Worm (Caenorhabditis elegans) whole organism, mixed stage, embryonic: ENCODE results near the gene F42C5.4.
"Not testable (repeated sequence)": the region's sequence is repeated elsewhere in the genome, so short reads cannot be mapped to it uniquely, and the experiment has no call there.

Source experiments
- M03D4.4 ChIP-seq: sonication (generic microtip); optimal IDR thresholded peaks from 2 replicates; lab custom pipeline; 2017; ENCODE audit warnings: mild to moderate bottlenecking, missing genetic modification characterization, missing compliant biosample characterization
- bed-3 ChIP-seq: fragments of 200-800 bp; sonication (Bioruptor generic); optimal IDR thresholded peaks from 3 replicates; lab custom pipeline; 2018; ENCODE audit warnings: mild to moderate bottlenecking, missing genetic modification characterization, moderate library complexity, missing compliant biosample characterization
- blmp-1 ChIP-seq: fragments of 150-350 bp; optimal IDR thresholded peaks from 2 replicates; lab custom pipeline; 2014; ENCODE audit warnings: missing biosample characterization, missing genetic modification characterization
- ceh-39 ChIP-seq: fragments of 150-350 bp; optimal IDR thresholded peaks from 2 replicates; lab custom pipeline; 2014; ENCODE audit warnings: missing biosample characterization, missing genetic modification characterization
- ceh-43 ChIP-seq: fragments of 200-800 bp; sonication (Bioruptor generic); optimal IDR thresholded peaks from 2 replicates; lab custom pipeline; 2018; ENCODE audit warnings: mild to moderate bottlenecking, missing genetic modification characterization, moderate library complexity, missing compliant biosample characterization
- ceh-83 ChIP-seq: fragments of 200-800 bp; sonication (Bioruptor generic); optimal IDR thresholded peaks from 2 replicates; lab custom pipeline; 2018; ENCODE audit warnings: mild to moderate bottlenecking, missing genetic modification characterization, missing compliant biosample characterization
- ces-1 ChIP-seq: fragments of 150-350 bp; optimal IDR thresholded peaks from 2 replicates; lab custom pipeline; 2014; ENCODE audit warnings: missing biosample characterization, missing genetic modification reagents, missing genetic modification characterization
- cnd-1 ChIP-seq: fragments of 200-800 bp; sonication (Bioruptor generic); optimal IDR thresholded peaks from 2 replicates; lab custom pipeline; 2018; ENCODE audit warnings: mild to moderate bottlenecking, missing genetic modification characterization, missing compliant biosample characterization
- elt-1 ChIP-seq: sonication (generic microtip); optimal IDR thresholded peaks from 2 replicates; lab custom pipeline; 2017; ENCODE audit warnings: missing genetic modification characterization, mild to moderate bottlenecking, missing compliant biosample characterization, antibody characterized with exemption, moderate library complexity, borderline replicate concordance; ENCODE audit not compliant: insufficient read depth
- flh-1 ChIP-seq: fragments of 200-800 bp; sonication (Bioruptor generic); optimal IDR thresholded peaks from 2 replicates; lab custom pipeline; 2018; ENCODE audit warnings: mild to moderate bottlenecking, missing genetic modification characterization, moderate library complexity, missing compliant biosample characterization
- hlh-1 ChIP-seq: fragments of 150-350 bp; optimal IDR thresholded peaks from 2 replicates; lab custom pipeline; 2014; ENCODE audit warnings: missing biosample characterization, missing genetic modification reagents, missing genetic modification characterization
- lin-32 ChIP-seq: fragments of 200-800 bp; sonication (Bioruptor generic); optimal IDR thresholded peaks from 2 replicates; lab custom pipeline; 2018; ENCODE audit warnings: mild to moderate bottlenecking, missing genetic modification characterization, missing compliant biosample characterization
- lsy-2 ChIP-seq: fragments of 150-350 bp; optimal IDR thresholded peaks from 2 replicates; lab custom pipeline; 2014; ENCODE audit warnings: missing biosample characterization, missing genetic modification characterization
- mab-5 ChIP-seq: fragments of 150-350 bp; optimal IDR thresholded peaks from 2 replicates; lab custom pipeline; 2014; ENCODE audit warnings: missing biosample characterization, missing genetic modification characterization
- mep-1 ChIP-seq: fragments of 150-350 bp; optimal IDR thresholded peaks from 2 replicates; lab custom pipeline; 2017; ENCODE audit warnings: missing biosample characterization, missing genetic modification reagents, missing genetic modification characterization, inconsistent platforms
- nhr-12 ChIP-seq: fragments of 150-350 bp; optimal IDR thresholded peaks from 2 replicates; lab custom pipeline; 2014; ENCODE audit warnings: missing biosample characterization, missing genetic modification characterization
- nhr-2 ChIP-seq: fragments of 150-350 bp; optimal IDR thresholded peaks from 2 replicates; lab custom pipeline; 2014; ENCODE audit warnings: missing biosample characterization, missing genetic modification characterization
- pha-4 ChIP-seq: fragments of 150-350 bp; optimal IDR thresholded peaks from 2 replicates; lab custom pipeline; 2018; ENCODE audit warnings: missing biosample characterization, missing genetic modification reagents, missing genetic modification characterization
- sem-2 ChIP-seq: fragments of 200-800 bp; sonication (Bioruptor generic); optimal IDR thresholded peaks from 2 replicates; lab custom pipeline; 2018; ENCODE audit warnings: mild to moderate bottlenecking, missing genetic modification characterization, missing compliant biosample characterization
- snpc-4 ChIP-seq: fragments of 150-350 bp; optimal IDR thresholded peaks from 2 replicates; lab custom pipeline; 2014; ENCODE audit warnings: missing biosample characterization, missing genetic modification characterization
- sptf-1 ChIP-seq: sonication (generic microtip); optimal IDR thresholded peaks from 2 replicates; lab custom pipeline; 2017; ENCODE audit warnings: mild to moderate bottlenecking, missing genetic modification characterization, moderate library complexity, missing compliant biosample characterization
- tbx-8 ChIP-seq: fragments of 200-800 bp; sonication (Bioruptor generic); optimal IDR thresholded peaks from 2 replicates; lab custom pipeline; 2018; ENCODE audit warnings: mild to moderate bottlenecking, missing genetic modification characterization, moderate library complexity, missing compliant biosample characterization
- unc-120 ChIP-seq: sonication (generic microtip); optimal IDR thresholded peaks from 2 replicates; lab custom pipeline; 2017; ENCODE audit warnings: missing genetic modification characterization, missing compliant biosample characterization; ENCODE audit not compliant: poor library complexity, severe bottlenecking
- unc-39 ChIP-seq: fragments of 150-350 bp; optimal IDR thresholded peaks from 2 replicates; lab custom pipeline; 2014; ENCODE audit warnings: missing biosample characterization, missing genetic modification characterization
- zip-8 ChIP-seq: fragments of 150-350 bp; optimal IDR thresholded peaks from 2 replicates; lab custom pipeline; 2014; ENCODE audit warnings: missing biosample characterization, missing genetic modification characterization
- ztf-11 ChIP-seq: fragments of 150-350 bp; optimal IDR thresholded peaks from 2 replicates; lab custom pipeline; 2014; ENCODE audit warnings: missing biosample characterization, missing genetic modification characterization

The F42C5.4 gene

DNA sequence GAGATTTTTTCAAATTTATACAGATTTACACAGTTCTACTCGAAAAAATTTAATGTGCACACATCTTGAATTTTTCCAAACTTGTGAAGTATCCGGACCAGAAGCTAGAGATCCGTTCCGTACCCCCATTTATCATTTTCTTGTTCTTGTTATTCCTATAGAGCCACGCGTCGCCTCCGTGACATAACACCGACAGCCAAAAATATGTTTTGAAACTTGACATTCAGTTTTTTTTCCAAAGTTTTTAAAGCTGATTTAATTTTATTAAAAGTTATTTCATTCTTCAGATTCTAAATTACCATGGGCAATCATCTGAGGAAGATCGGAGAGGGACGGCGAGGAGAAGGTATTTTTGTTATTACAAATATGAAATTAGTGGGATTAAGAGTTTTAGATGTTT is 41.8 kb downstream of the F42C5.4 start, which contains the start of gene D2024.18:
D2024.18 (plus strand) TSS at position 301 of the 400 bp plus-strand sequence.
- TF ChIP-seq flh-1 (GFP tag; lab: Kevin White, UChicago) (no peak), unc-120 (tag; lab: Kevin White, UChicago) (no peak)
- TF ChIP-seq, all 35 proteins: peak for 0

DNA sequence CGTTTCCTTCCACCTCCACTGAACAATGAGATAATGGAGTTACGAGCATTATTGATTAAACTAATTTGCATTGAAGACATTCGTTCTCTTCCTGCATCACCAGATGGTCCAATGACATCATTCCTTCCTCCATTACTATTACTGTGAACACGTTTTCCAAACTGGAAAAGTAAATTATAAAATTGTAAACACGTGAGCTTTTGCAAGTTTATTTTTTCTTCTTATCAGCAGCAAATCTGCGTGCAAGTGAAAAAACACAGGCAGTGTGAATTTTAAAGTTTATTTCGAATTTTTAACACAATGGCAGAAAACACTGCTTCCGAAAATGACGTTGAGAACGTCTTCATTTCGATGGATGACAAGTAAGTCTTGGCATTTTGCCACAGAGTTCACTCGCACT is 44.7 kb downstream of the F42C5.4 start, which contains the start of gene D2024.1:
D2024.1 (plus strand) TSS at position 301 of the 400 bp plus-strand sequence.
- TF ChIP-seq nhr-2, snpc-4, unc-120 (tag; lab: Kevin White, UChicago): not testable (repeated sequence)

DNA sequence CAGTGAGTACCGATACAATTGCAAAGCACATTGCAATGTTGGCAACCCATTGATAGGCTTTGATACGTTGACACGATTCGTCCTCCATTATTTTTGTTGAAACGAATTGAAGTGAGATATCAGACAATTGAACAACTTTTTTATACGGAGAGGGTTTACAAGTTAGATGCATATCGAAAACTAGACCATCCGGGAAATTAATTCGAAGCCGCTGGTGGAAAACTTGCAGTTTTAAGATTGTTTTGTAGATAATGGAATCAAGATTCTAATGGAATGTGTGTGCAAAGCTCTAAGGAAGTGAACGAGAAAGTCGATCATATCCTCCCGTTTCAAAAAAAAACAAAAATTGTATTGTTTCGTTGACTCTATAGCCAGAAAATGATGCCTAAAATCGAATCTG is 45.4 kb downstream of the F42C5.4 start, which contains the start of gene col-114:
col-114 (minus strand) TSS at position 101 of the 400 bp plus-strand sequence.
- TF ChIP-seq snpc-4 (tag; lab: Kevin White, UChicago), result no peak
- no peak for TF ChIP-seq unc-39
- no peak for TF ChIP-seq pha-4 (tag; lab: Kevin White, UChicago)
- no peak for TF ChIP-seq ceh-39 (tag; lab: Kevin White, UChicago)
- no peak for TF ChIP-seq nhr-2 (tag; lab: Kevin White, UChicago)
- no peak for TF ChIP-seq sptf-1 (tag; lab: Kevin White, UChicago)
- no peak for TF ChIP-seq sem-2
- TF ChIP-seq ztf-11, result no peak
- no peak for TF ChIP-seq zip-8 (tag; lab: Kevin White, UChicago)
- no peak for TF ChIP-seq bed-3 (GFP tag; lab: Kevin White, UChicago)
- TF ChIP-seq unc-120 (tag; lab: Kevin White, UChicago), result no peak
- no peak for TF ChIP-seq M03D4.4 (tag; lab: Kevin White, UChicago)

DNA sequence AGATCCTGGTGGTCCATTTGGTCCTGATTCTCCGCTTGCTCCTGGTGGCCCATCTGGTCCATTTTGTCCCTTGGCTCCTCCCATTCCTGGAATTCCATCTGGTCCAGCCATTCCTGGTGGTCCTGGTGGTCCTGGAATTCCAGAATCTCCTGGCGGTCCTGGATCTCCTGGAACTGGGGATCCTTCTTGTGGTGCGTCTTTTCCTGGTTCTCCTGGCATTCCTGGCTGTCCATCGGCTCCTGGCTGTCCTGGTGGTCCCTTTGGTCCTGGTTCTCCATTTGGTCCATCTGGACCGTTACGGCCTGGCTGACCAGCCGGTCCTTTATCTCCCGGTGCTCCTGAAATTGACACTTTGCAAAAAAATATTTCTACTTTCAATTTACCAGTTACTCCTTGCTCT is 46.3 kb downstream of the F42C5.4 start:
- TF ChIP-seq mab-5 (tag; lab: Kevin White, UChicago), result no peak
- no peak for TF ChIP-seq nhr-12 (tag; lab: Kevin White, UChicago)
- TF ChIP-seq elt-1 (tag; lab: Kevin White, UChicago), result no peak
- TF ChIP-seq ces-1 (GFP tag; lab: Kevin White, UChicago), result no peak
- TF ChIP-seq zip-8 (tag; lab: Kevin White, UChicago), result no peak
- no peak for TF ChIP-seq tbx-8 (GFP tag; lab: Kevin White, UChicago)
- TF ChIP-seq unc-39, result no peak
- TF ChIP-seq mep-1 (tag; lab: Kevin White, UChicago), result no peak
- TF ChIP-seq ceh-83 (GFP tag; lab: Kevin White, UChicago), result no peak
- TF ChIP-seq sptf-1 (tag; lab: Kevin White, UChicago), result no peak
- TF ChIP-seq cnd-1 (tag; lab: Kevin White, UChicago), result no peak
- TF ChIP-seq blmp-1, result no peak
- TF ChIP-seq pha-4 (tag; lab: Kevin White, UChicago), result no peak
- no peak for TF ChIP-seq ceh-39 (tag; lab: Kevin White, UChicago)
- no peak for TF ChIP-seq flh-1 (GFP tag; lab: Kevin White, UChicago)
- TF ChIP-seq M03D4.4 (tag; lab: Kevin White, UChicago), result no peak
- TF ChIP-seq ceh-43 (GFP tag; lab: Kevin White, UChicago), result no peak
- no peak for TF ChIP-seq lsy-2 (tag; lab: Kevin White, UChicago)

DNA sequence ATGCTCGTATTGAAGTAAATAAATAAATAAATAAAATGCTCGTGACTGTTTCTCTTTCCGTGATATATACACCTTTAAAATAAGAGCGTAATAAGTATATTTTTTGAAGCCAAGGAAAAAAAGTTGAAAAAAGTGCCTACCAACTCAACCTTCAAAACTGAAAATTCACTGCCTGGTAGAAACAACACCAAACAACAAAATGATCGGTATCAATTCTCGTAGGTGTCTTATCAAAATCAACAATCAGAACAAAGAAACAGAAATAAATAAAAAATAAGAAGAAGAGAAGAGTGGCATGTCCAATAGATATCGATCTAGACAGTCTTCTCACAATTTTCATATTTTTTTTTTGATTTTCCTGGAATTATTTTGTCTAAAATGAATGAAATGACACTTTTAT is 48.0 kb downstream of the F42C5.4 start, which contains the start of gene afmd-1:
afmd-1 (plus strand) TSS at position 316 of the 400 bp plus-strand sequence.
- TF ChIP-seq bed-3 (GFP tag; lab: Kevin White, UChicago) (no peak), lin-32 (GFP tag; lab: Kevin White, UChicago) (no peak)

DNA sequence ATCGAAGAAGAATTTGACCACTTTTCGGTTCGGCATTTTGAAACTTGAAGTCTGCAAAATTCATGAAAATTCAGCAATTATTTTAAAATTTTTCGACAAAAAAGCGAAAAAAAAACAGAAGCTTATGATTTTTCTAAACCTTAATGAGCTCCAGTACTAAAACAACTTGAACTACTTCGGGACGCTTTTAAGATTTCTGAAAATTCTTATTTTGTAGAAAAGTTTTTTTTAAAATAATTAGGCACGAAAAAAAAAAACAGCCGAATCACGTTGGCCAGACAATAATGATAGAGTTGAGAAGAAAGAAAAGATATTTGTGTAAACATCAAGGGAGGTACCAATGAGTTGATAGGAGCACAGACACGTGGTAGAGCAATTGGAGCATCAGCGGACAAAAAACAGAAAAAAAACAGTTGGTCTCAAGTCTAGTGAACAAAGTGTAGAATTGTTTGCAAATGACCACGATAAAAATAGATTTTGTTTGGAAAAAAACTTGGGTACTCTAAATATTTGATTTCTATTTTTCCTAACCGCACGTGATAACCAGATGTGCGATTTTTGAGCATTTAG is 49.6 kb downstream of the F42C5.4 start, which contains the start of gene gstk-2:
gstk-2 (minus strand) TSS at position 51 of the 570 bp plus-strand sequence.
- TF ChIP-seq sptf-1 (tag; lab: Kevin White, UChicago) (no peak), hlh-1 (tag; lab: Kevin White, UChicago) (peak; percentile 35)
